Worm (Caenorhabditis elegans) whole organism, L2 larva: ENCODE data around the gene C30G7.3.

ENCODE experiments used
- aly-2 ChIP-seq: fragments of 150-350 bp; optimal IDR thresholded peaks from 2 replicates; lab custom pipeline; 2014; ENCODE audit warnings: missing biosample characterization, missing genetic modification characterization
- dmd-4 ChIP-seq: sonication (generic microtip); optimal IDR thresholded peaks from 2 replicates; lab custom pipeline; 2017; ENCODE audit warnings: missing biosample characterization, missing genetic modification characterization
- elt-3 ChIP-seq: sonication (generic microtip); optimal IDR thresholded peaks from 2 replicates; lab custom pipeline; 2017; ENCODE audit warnings: missing biosample characterization, missing genetic modification characterization
- fos-1 ChIP-seq: fragments of 150-350 bp; optimal IDR thresholded peaks from 2 replicates; lab custom pipeline; 2014; ENCODE audit warnings: missing biosample characterization, missing genetic modification characterization
- lin-39 ChIP-seq: fragments of 150-350 bp; optimal IDR thresholded peaks from 2 replicates; lab custom pipeline; 2014; ENCODE audit warnings: missing biosample characterization, missing genetic modification reagents, missing genetic modification characterization
- nhr-11 ChIP-seq: fragments of 150-350 bp; optimal IDR thresholded peaks from 2 replicates; lab custom pipeline; 2014; ENCODE audit warnings: missing biosample characterization, missing genetic modification characterization
- peb-1 ChIP-seq: fragments of 150-350 bp; optimal IDR thresholded peaks from 2 replicates; lab custom pipeline; 2014; ENCODE audit warnings: missing biosample characterization, missing genetic modification characterization
- skn-1 ChIP-seq: sonication (generic microtip); optimal IDR thresholded peaks from 2 replicates; lab custom pipeline; 2017; ENCODE audit warnings: missing biosample characterization, missing genetic modification characterization
- snpc-4 ChIP-seq: fragments of 150-350 bp; optimal IDR thresholded peaks from 2 replicates; lab custom pipeline; 2014; ENCODE audit warnings: missing biosample characterization, missing genetic modification characterization
- unc-39 ChIP-seq: fragments of 150-350 bp; optimal IDR thresholded peaks from 2 replicates; lab custom pipeline; 2014; ENCODE audit warnings: missing biosample characterization, missing genetic modification characterization
- zag-1 ChIP-seq: fragments of 150-350 bp; optimal IDR thresholded peaks from 2 replicates; lab custom pipeline; 2014; ENCODE audit warnings: missing biosample characterization, missing genetic modification characterization

- TF ChIP-seq peb-1 (no peak), unc-39 (no peak), elt-3 (tag; lab: Kevin White, UChicago) (no peak), dmd-4 (tag; lab: Kevin White, UChicago) (no peak), lin-39 (tag; lab: Kevin White, UChicago) (no peak), snpc-4 (tag; lab: Kevin White, UChicago) (no peak), nhr-11 (tag; lab: Kevin White, UChicago) (no peak), skn-1 (tag; lab: Kevin White, UChicago) (no peak), zag-1 (tag; lab: Kevin White, UChicago) (no peak), aly-2 (no peak), fos-1 (no peak)
These were observed 25.6 kb upstream of the C30G7.3 start, which contains the start of gene nlp-59 for ce11 chrV:14971136-14971535.
